Worm (Caenorhabditis elegans): Measurements from ENCODE around the gene C12D8.21.

- no peak for TF ChIP-seq lin-11 (tag; optimal IDR thresholded peaks at IDR 0.05)
- TF ChIP-seq nhr-11 (tag; optimal IDR thresholded peaks at IDR 0.05), result no peak
- TF ChIP-seq ama-1 (optimal IDR thresholded peaks at IDR 0.05), result no peak
- no peak for TF ChIP-seq unc-3 (GFP tag; conservative IDR thresholded peaks at IDR 0.05)
- no peak for TF ChIP-seq unc-3 (tag; optimal IDR thresholded peaks at IDR 0.05)
- no peak for TF ChIP-seq tbx-2 (tag; optimal IDR thresholded peaks at IDR 0.05)
- no peak for TF ChIP-seq fkh-6 (tag; optimal IDR thresholded peaks at IDR 0.05)
- no peak for TF ChIP-seq sdc-2 (tag; optimal IDR thresholded peaks at IDR 0.05)
- no peak for TF ChIP-seq gmeb-2 (tag; optimal IDR thresholded peaks at IDR 0.05)
- no peak for TF ChIP-seq F13H6.1 (tag; optimal IDR thresholded peaks at IDR 0.05)
- TF ChIP-seq lim-6 (tag; optimal IDR thresholded peaks at IDR 0.05), result no peak
- no peak for TF ChIP-seq pat-9 (tag; optimal IDR thresholded peaks at IDR 0.05)
- TF ChIP-seq rnt-1 (tag; optimal IDR thresholded peaks at IDR 0.05), result no peak
- no peak for TF ChIP-seq pax-1 (tag; optimal IDR thresholded peaks at IDR 0.05)
- no peak for TF ChIP-seq npax-4 (tag; optimal IDR thresholded peaks at IDR 0.05)
Observed at ce11 chrV:10287260-10287659, 46.3 kb upstream of the C12D8.21 start, which contains the start of gene B0024.3.
